Fruit fly (Drosophila melanogaster) whole organism, wandering third instar larva: Measurements from ENCODE around the gene CG32638.

Source experiments
- Dfd ChIP-seq: fragments of >200 bp; optimal IDR thresholded peaks from 2 replicates; lab custom pipeline; 2017; ENCODE audit warnings: missing biosample characterization, missing genetic modification characterization
- GATAd ChIP-seq: sonication (Bioruptor generic); optimal IDR thresholded peaks from 2 replicates; lab custom pipeline; 2016; ENCODE audit warnings: missing biosample characterization, missing genetic modification characterization
- Myc ChIP-seq: fragments of >200 bp; optimal IDR thresholded peaks from 2 replicates; lab custom pipeline; 2017
- br ChIP-seq: fragments of 200-800 bp; sonication (Bioruptor generic); optimal IDR thresholded peaks from 2 replicates; lab custom pipeline; 2016; ENCODE audit warnings: missing biosample characterization, missing genetic modification characterization
- foxo ChIP-seq, 2 experiments: fragments of 200-800 bp; sonication (Bioruptor generic); optimal IDR thresholded peaks; 2 replicates in 1 of 2; 3 replicates in 1 of 2; lab custom pipeline; 2016 to 2017; ENCODE audit warnings: missing biosample characterization in 2 of 2, missing genetic modification characterization in 2 of 2
- lola ChIP-seq: fragments of >200 bp; optimal IDR thresholded peaks from 2 replicates; lab custom pipeline; 2017; ENCODE audit warnings: missing biosample characterization, missing genetic modification characterization
- pan ChIP-seq: fragments of >200 bp; optimal IDR thresholded peaks from 2 replicates; lab custom pipeline; 2017
- usp ChIP-seq: fragments of >200 bp; optimal IDR thresholded peaks from 2 replicates; lab custom pipeline; 2017; ENCODE audit warnings: missing biosample characterization, missing genetic modification characterization
- woc ChIP-seq: sonication (Bioruptor generic); optimal IDR thresholded peaks from 2 replicates; lab custom pipeline; 2016; ENCODE audit warnings: missing biosample characterization, mild to moderate bottlenecking, missing genetic modification characterization

dm6 chrX:13104571-13104970 lies 24.0 kb downstream of the CG32638 start:
- no peak for TF ChIP-seq usp (GFP tag; lab: Kevin White, UChicago)
- no peak for TF ChIP-seq lola
- TF ChIP-seq woc = no peak
- no peak for TF ChIP-seq pan (lab: Kevin White, UChicago)
- TF ChIP-seq Dfd (GFP tag; lab: Kevin White, UChicago) = no peak
- no peak for TF ChIP-seq Myc (lab: Kevin White, UChicago)
- no peak for TF ChIP-seq GATAd
- TF ChIP-seq br (GFP tag; lab: Kevin White, UChicago) = no peak
- TF ChIP-seq foxo (GFP tag; optimal IDR thresholded peaks at IDR 0.05; lab: Kevin White, UChicago) = no peak
